Worm (Caenorhabditis elegans): ENCODE data around the gene fbxb-33.

DNA sequence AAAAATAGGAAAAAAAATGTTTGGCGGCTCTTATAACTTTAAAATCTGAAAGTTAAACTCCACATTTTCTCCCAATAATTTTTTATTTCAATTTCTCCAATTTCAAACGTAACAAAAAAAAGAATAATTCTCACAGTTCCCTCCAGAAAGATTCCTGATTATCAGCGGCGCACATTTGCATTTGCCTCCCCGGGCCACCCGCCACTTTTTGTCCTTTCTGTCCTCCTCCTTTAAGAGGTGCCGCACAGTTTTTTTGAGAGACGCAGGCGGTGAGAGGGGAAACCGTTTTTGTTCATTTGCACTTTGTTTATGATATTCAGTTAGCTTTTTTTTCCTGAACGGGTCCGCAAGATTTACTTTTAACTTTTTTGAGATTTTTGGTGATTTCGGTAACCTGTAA is 26.3 kb upstream of the fbxb-33 start:
- TF ChIP-seq snpc-4 (tag; optimal IDR thresholded peaks at IDR 0.05) = no peak
- no peak for TF ChIP-seq gmeb-1 (tag; optimal IDR thresholded peaks at IDR 0.05)
- TF ChIP-seq nhr-12 (tag; optimal IDR thresholded peaks at IDR 0.05) = no peak
- TF ChIP-seq sma-9 (GFP tag; optimal IDR thresholded peaks at IDR 0.05) = no peak
- TF ChIP-seq sma-9 (tag; optimal IDR thresholded peaks at IDR 0.05) = no peak
- TF ChIP-seq C34F6.9 (tag; optimal IDR thresholded peaks at IDR 0.05) = no peak
- no peak for TF ChIP-seq unc-62 (GFP tag; optimal IDR thresholded peaks at IDR 0.05)
- TF ChIP-seq blmp-1 (tag; optimal IDR thresholded peaks at IDR 0.05; ENCODE audit: insufficient read depth) = no peak
- no peak for TF ChIP-seq R02D3.7 (tag; optimal IDR thresholded peaks at IDR 0.05)
- no peak for TF ChIP-seq ama-1 (optimal IDR thresholded peaks at IDR 0.05)
- TF ChIP-seq elt-1 (tag; optimal IDR thresholded peaks at IDR 0.05) = no peak
- TF ChIP-seq ztf-11 (tag; optimal IDR thresholded peaks at IDR 0.05) = no peak
- TF ChIP-seq mab-5 (tag; optimal IDR thresholded peaks at IDR 0.05) = no peak
- TF ChIP-seq elt-3 (tag; optimal IDR thresholded peaks at IDR 0.05) = no peak
- no peak for TF ChIP-seq nhr-77 (tag; optimal IDR thresholded peaks at IDR 0.05)
